Fruit fly (Drosophila melanogaster) whole organism, prepupa: ENCODE data around the gene CG33258.
A peak's percentile ranks its signal among the peaks of the same experiment; 100 is the strongest.

Source experiments
- CG10631 ChIP-seq: fragments of 200-800 bp; sonication (Bioruptor generic); optimal IDR thresholded peaks from 2 replicates; lab custom pipeline; 2016; ENCODE audit warnings: missing biosample characterization, missing genetic modification characterization
- CG10669 ChIP-seq: fragments of 200-800 bp; sonication (Bioruptor generic); optimal IDR thresholded peaks from 3 replicates; lab custom pipeline; 2018; ENCODE audit warnings: missing biosample characterization, mild to moderate bottlenecking, missing genetic modification characterization, moderate library complexity
- CG11294 ChIP-seq: fragments of 200-800 bp; sonication (Bioruptor generic); IDR thresholded peaks from 2 replicates; pipeline ENCODE4 v1.3.6; 2022; ENCODE audit warnings: missing biosample characterization, missing genetic modification characterization
- CG11762 ChIP-seq: fragments of 200-800 bp; sonication (Bioruptor generic); optimal IDR thresholded peaks from 3 replicates; lab custom pipeline; 2016; ENCODE audit warnings: missing biosample characterization, missing genetic modification characterization; ENCODE audit not compliant: insufficient read depth
- CG11902 ChIP-seq: fragments of 200-800 bp; sonication (Bioruptor generic); optimal IDR thresholded peaks from 3 replicates; lab custom pipeline; 2016; ENCODE audit warnings: missing biosample characterization, missing genetic modification characterization
- CG15336 ChIP-seq: fragments of 200-800 bp; sonication (Bioruptor generic); IDR thresholded peaks from 2 replicates; pipeline ENCODE4 v1.3.6; 2022; ENCODE audit warnings: missing biosample characterization, missing genetic modification characterization
- CG1621 ChIP-seq: fragments of 200-800 bp; sonication (Bioruptor generic); optimal IDR thresholded peaks from 3 replicates; lab custom pipeline; 2018; ENCODE audit warnings: missing biosample characterization, mild to moderate bottlenecking, missing genetic modification characterization
- CG3032 ChIP-seq: fragments of 200-800 bp; optimal IDR thresholded peaks from 2 replicates; lab custom pipeline; 2019; ENCODE audit warnings: missing biosample characterization, mild to moderate bottlenecking, missing genetic modification characterization, moderate library complexity
- CG31627 ChIP-seq: fragments of 200-800 bp; sonication (Bioruptor generic); optimal IDR thresholded peaks from 3 replicates; lab custom pipeline; 2016; ENCODE audit warnings: missing biosample characterization, missing genetic modification characterization
- CG32006 ChIP-seq: fragments of 200-800 bp; sonication (Bioruptor generic); optimal IDR thresholded peaks from 3 replicates; lab custom pipeline; 2017; ENCODE audit warnings: missing biosample characterization, mild to moderate bottlenecking, missing genetic modification characterization
- CG6163 ChIP-seq: fragments of 200-800 bp; sonication (Bioruptor generic); IDR thresholded peaks from 3 replicates; pipeline ENCODE4 v1.3.6; 2022; ENCODE audit warnings: missing biosample characterization, missing genetic modification characterization
- CG6276 ChIP-seq: fragments of 200-800 bp; sonication (Bioruptor generic); optimal IDR thresholded peaks from 2 replicates; lab custom pipeline; 2017; ENCODE audit warnings: missing biosample characterization, mild to moderate bottlenecking, missing genetic modification characterization
- CG6792 ChIP-seq: fragments of 200-800 bp; sonication (Bioruptor generic); optimal IDR thresholded peaks from 3 replicates; lab custom pipeline; 2016; ENCODE audit warnings: missing biosample characterization, missing genetic modification characterization
- CG6854 ChIP-seq: fragments of 200-800 bp; sonication (Bioruptor generic); optimal IDR thresholded peaks from 2 replicates; lab custom pipeline; 2017; ENCODE audit warnings: missing biosample characterization, mild to moderate bottlenecking, missing genetic modification characterization
- CG7368 ChIP-seq: fragments of 200-800 bp; sonication (Bioruptor generic); optimal IDR thresholded peaks from 3 replicates; lab custom pipeline; 2016; ENCODE audit warnings: missing biosample characterization, missing genetic modification characterization
- CG8632 ChIP-seq: fragments of 200-800 bp; sonication (Bioruptor generic); optimal IDR thresholded peaks from 3 replicates; lab custom pipeline; 2016; ENCODE audit warnings: missing biosample characterization, missing genetic modification characterization
- Eip75B ChIP-seq: fragments of 200-800 bp; sonication (Bioruptor generic); optimal IDR thresholded peaks from 3 replicates; lab custom pipeline; 2016; ENCODE audit warnings: missing biosample characterization, missing genetic modification characterization
- Eip78C ChIP-seq: fragments of 200-800 bp; sonication (Bioruptor generic); peaks from one replicate; lab custom pipeline; 2016; ENCODE audit warnings: missing biosample characterization, missing genetic modification characterization
- Ets21C ChIP-seq: fragments of 200-800 bp; sonication (Bioruptor generic); optimal IDR thresholded peaks from 3 replicates; lab custom pipeline; 2016; ENCODE audit warnings: missing biosample characterization, missing genetic modification characterization
- Ets96B ChIP-seq: fragments of 200-800 bp; optimal IDR thresholded peaks from 2 replicates; lab custom pipeline; 2019; ENCODE audit warnings: missing biosample characterization, mild to moderate bottlenecking, missing genetic modification characterization, moderate library complexity
- Gug ChIP-seq: fragments of 200-800 bp; sonication (Bioruptor generic); IDR thresholded peaks from 2 replicates; pipeline ENCODE4 v1.3.6; 2022; ENCODE audit warnings: missing biosample characterization, missing genetic modification characterization
- Hr38 ChIP-seq: sonication (Bioruptor generic); optimal IDR thresholded peaks from 2 replicates; lab custom pipeline; 2016; ENCODE audit warnings: missing biosample characterization, missing genetic modification characterization
- Hr4 ChIP-seq: fragments of 200-800 bp; sonication (Bioruptor generic); optimal IDR thresholded peaks from 3 replicates; lab custom pipeline; 2016; ENCODE audit warnings: missing biosample characterization, missing genetic modification characterization
- Sox102F ChIP-seq: fragments of 200-800 bp; sonication (Bioruptor generic); optimal IDR thresholded peaks from 2 replicates; lab custom pipeline; 2016; ENCODE audit warnings: missing biosample characterization, mild to moderate bottlenecking, missing genetic modification characterization
- Sox14 ChIP-seq: fragments of 200-800 bp; sonication (Bioruptor generic); optimal IDR thresholded peaks from 3 replicates; lab custom pipeline; 2016; ENCODE audit warnings: missing biosample characterization, missing genetic modification characterization
- achi ChIP-seq: fragments of 200-800 bp; sonication (Bioruptor generic); optimal IDR thresholded peaks from 3 replicates; lab custom pipeline; 2016; ENCODE audit warnings: missing biosample characterization, missing genetic modification characterization
- cyc ChIP-seq: fragments of 200-800 bp; sonication (Bioruptor generic); optimal IDR thresholded peaks from 3 replicates; lab custom pipeline; 2016; ENCODE audit warnings: missing biosample characterization, missing genetic modification characterization
- eg ChIP-seq: fragments of 200-800 bp; sonication (Bioruptor generic); IDR thresholded peaks from 3 replicates; pipeline ENCODE4 v1.3.6; 2022; ENCODE audit warnings: missing biosample characterization, missing genetic modification characterization
- esn ChIP-seq: fragments of 200-800 bp; sonication (Bioruptor generic); optimal IDR thresholded peaks from 2 replicates; lab custom pipeline; 2016; ENCODE audit warnings: missing biosample characterization, mild to moderate bottlenecking, missing genetic modification characterization, moderate library complexity
- fd59A ChIP-seq: fragments of 200-800 bp; sonication (Bioruptor generic); optimal IDR thresholded peaks from 2 replicates; lab custom pipeline; 2017; ENCODE audit warnings: missing biosample characterization, mild to moderate bottlenecking, missing genetic modification characterization, missing genetic modification reagents
- fkh ChIP-seq: fragments of 200-800 bp; sonication (Bioruptor generic); optimal IDR thresholded peaks from 3 replicates; lab custom pipeline; 2017; ENCODE audit warnings: missing biosample characterization, mild to moderate bottlenecking, missing genetic modification characterization, moderate library complexity
- lz ChIP-seq: fragments of 200-800 bp; sonication (Bioruptor generic); optimal IDR thresholded peaks from 3 replicates; lab custom pipeline; 2016; ENCODE audit warnings: missing biosample characterization, missing genetic modification characterization
- net ChIP-seq: fragments of 200-800 bp; sonication (Bioruptor generic); optimal IDR thresholded peaks from 3 replicates; lab custom pipeline; 2016; ENCODE audit warnings: missing biosample characterization, missing genetic modification characterization
- pdm3 ChIP-seq: fragments of 200-800 bp; sonication (Bioruptor generic); optimal IDR thresholded peaks from 3 replicates; lab custom pipeline; 2016; ENCODE audit warnings: missing biosample characterization, missing genetic modification characterization
- salr ChIP-seq, 2 experiments: fragments of 200-800 bp; sonication (Bioruptor generic); optimal IDR thresholded peaks; 3 replicates each; lab custom pipeline; 2016 to 2018; ENCODE audit warnings: missing biosample characterization in 2 of 2, missing genetic modification characterization in 2 of 2, mild to moderate bottlenecking in 1 of 2
- svp ChIP-seq: fragments of 200-800 bp; sonication (Bioruptor generic); peaks from one replicate; lab custom pipeline; 2016; ENCODE audit warnings: missing biosample characterization, missing genetic modification characterization
- topi ChIP-seq: fragments of 200-800 bp; sonication (Bioruptor generic); optimal IDR thresholded peaks from 3 replicates; lab custom pipeline; 2016; ENCODE audit warnings: missing biosample characterization, missing genetic modification characterization
- vri ChIP-seq: fragments of 200-800 bp; sonication (Bioruptor generic); optimal IDR thresholded peaks from 3 replicates; lab custom pipeline; 2016; ENCODE audit warnings: missing biosample characterization, mild to moderate bottlenecking, missing genetic modification characterization

The CG33258 gene

DNA sequence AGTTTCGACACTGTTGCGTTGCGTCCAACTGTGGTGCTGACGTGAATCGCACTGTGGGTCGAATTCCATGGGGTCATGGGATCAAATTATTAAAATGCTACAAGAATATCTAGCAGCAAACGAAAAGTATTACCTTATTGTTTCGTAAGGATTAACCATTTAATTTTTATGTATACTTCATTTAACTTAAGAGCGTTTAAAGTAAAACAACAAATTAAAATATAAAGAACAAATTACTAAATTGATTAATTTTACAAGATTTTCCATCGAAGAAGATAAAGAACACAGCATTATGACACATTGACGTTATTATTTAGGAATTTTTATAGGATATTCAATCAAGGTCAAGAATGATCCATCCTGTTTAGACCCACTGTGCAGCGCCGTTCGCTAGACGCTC is 28.3 kb upstream of the CG33258 start (continued):
- TF ChIP-seq Eip75B (GFP tag; lab: Kevin White, UChicago) (no peak), topi (peak; percentile 12), achi (GFP tag; lab: Kevin White, UChicago) (peak; percentile 40), eg (GFP tag; lab: Robert Waterston, UW) (0 out of 3 replicates have a peak, but pooled peaks have one; percentile 48), CG10631 (GFP tag; lab: Kevin White, UChicago) (no peak), net (peak; percentile 49), lz (GFP tag; lab: Kevin White, UChicago) (peak; percentile 4), CG11902 (GFP tag; lab: Kevin White, UChicago) (no peak), esn (peak; percentile 44), Sox14 (GFP tag; lab: Kevin White, UChicago) (peak; percentile 24), CG6854 (GFP tag; lab: Kevin White, UChicago) (no peak), Sox102F (GFP tag; lab: Kevin White, UChicago) (no peak), fd59A (no peak), CG11762 (GFP tag; lab: Kevin White, UChicago) (no peak), CG6163 (GFP tag; lab: Robert Waterston, UW) (no peak), Ets96B (tag; lab: Kevin White, UChicago) (peak; percentile 6), Eip78C (GFP tag; lab: Kevin White, UChicago) (peak; percentile 71), CG1621 (tag; lab: Kevin White, UChicago) (no peak), CG10669 (no peak), CG31627 (peak; percentile 23), pdm3 (peak; percentile 34), CG8632 (GFP tag; lab: Kevin White, UChicago) (no peak), CG11294 (GFP tag; lab: Robert Waterston, UW) (no peak; the same call in 1 of the 2 replicates), CG7368 (GFP tag; lab: Kevin White, UChicago) (no peak), CG6792 (GFP tag; lab: Kevin White, UChicago) (no peak), Gug (GFP tag; lab: Robert Waterston, UW) (no peak; the same call in 1 of the 2 replicates), cyc (GFP tag; lab: Kevin White, UChicago) (no peak), Hr38 (GFP tag; lab: Kevin White, UChicago) (no peak), CG3032 (tag; lab: Kevin White, UChicago) (no peak), Ets21C (GFP tag; lab: Kevin White, UChicago) (no peak), CG15336 (GFP tag; lab: Robert Waterston, UW) (peak; percentile 71)
- TF ChIP-seq, all 60 proteins: peak for 26

DNA sequence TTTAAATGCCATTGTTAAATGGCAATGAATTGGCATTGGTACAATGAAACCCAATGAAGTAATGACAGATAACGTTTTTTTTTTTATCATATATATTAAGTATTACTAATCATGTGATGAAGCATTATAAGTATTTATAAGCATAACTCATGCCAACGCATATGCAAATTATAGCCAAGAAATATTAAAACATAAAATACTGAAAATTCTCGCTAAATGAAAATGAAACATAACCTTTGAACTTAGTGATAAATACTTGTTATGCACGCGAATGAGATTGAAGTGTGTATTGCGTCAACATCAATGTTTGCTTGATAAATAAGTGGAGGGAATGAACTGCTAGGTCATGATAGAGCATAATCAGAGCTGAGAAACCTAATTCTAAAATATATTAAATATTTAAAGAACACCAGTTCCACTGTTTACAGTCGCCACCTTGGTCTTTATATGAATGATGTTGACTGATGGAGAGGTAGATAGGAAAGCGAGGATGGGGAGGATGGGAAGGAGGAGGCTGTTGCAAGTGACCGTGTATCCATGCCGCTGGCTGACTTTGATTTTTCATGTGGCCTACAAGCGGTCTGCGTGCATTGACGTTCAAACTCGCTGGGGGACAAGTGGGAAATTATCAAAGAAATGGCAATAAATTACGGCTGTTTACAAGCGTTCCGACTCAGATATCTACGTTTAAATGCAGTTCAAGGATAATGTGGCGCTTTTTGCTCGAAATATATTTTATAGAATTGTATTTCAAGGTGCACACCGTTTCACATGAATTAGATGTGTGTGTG is 26.1 kb upstream of the CG33258 start:
- TF ChIP-seq Hr4: no peak
- peak; percentile 54 for TF ChIP-seq Eip78C (GFP tag; lab: Kevin White, UChicago)
- peak; percentile 12 for TF ChIP-seq CG32006 (GFP tag; lab: Kevin White, UChicago)
- TF ChIP-seq svp (GFP tag; lab: Kevin White, UChicago): peak; percentile 61
- TF ChIP-seq lz (GFP tag; lab: Kevin White, UChicago): no peak
- TF ChIP-seq salr (GFP tag; optimal IDR thresholded peaks at IDR 0.05; lab: Kevin White, UChicago): peak in 1 of 2 experiments; percentile 17
- TF ChIP-seq net: peak; percentile 28
- TF ChIP-seq vri (GFP tag; lab: Kevin White, UChicago): no peak
- TF ChIP-seq CG6276 (GFP tag; lab: Kevin White, UChicago): peak; percentile 23
- TF ChIP-seq fkh: peak; percentile 62
- TF ChIP-seq, all 60 proteins: peak for 7
